Fruit fly (Drosophila melanogaster) whole organism, pupa: ENCODE measurements around the gene CAH4.
A peak's percentile ranks its signal among the peaks of the same experiment; 100 is the strongest.

ENCODE experiments used
- CG10348 ChIP-seq: fragments of 200-800 bp; sonication (Bioruptor generic); IDR thresholded peaks from 2 replicates; pipeline ENCODE4 v1.3.6; 2022; ENCODE audit warnings: missing biosample characterization, missing genetic modification characterization
- CG12605 ChIP-seq: fragments of 200-800 bp; sonication (Bioruptor generic); IDR thresholded peaks from 2 replicates; pipeline ENCODE4 v1.3.6; 2022; ENCODE audit warnings: missing biosample characterization, missing genetic modification characterization
- CG13204 ChIP-seq: fragments of 200-800 bp; sonication (Bioruptor generic); optimal IDR thresholded peaks from 2 replicates; lab custom pipeline; 2018; ENCODE audit warnings: missing biosample characterization, mild to moderate bottlenecking, missing genetic modification characterization, moderate library complexity
- CG14655 ChIP-seq: fragments of 200-800 bp; sonication (Bioruptor generic); optimal IDR thresholded peaks from 3 replicates; lab custom pipeline; 2017; ENCODE audit warnings: mild to moderate bottlenecking, missing biosample characterization, missing genetic modification reagents, missing genetic modification characterization
- CG15710 ChIP-seq: fragments of 200-800 bp; sonication (Bioruptor generic); optimal IDR thresholded peaks from 2 replicates; lab custom pipeline; 2018; ENCODE audit warnings: missing biosample characterization, mild to moderate bottlenecking, missing genetic modification characterization, moderate library complexity
- CG17806 ChIP-seq: fragments of 200-800 bp; sonication (Bioruptor generic); optimal IDR thresholded peaks from 2 replicates; lab custom pipeline; 2018; ENCODE audit warnings: missing biosample characterization, mild to moderate bottlenecking, missing genetic modification characterization, moderate library complexity
- CG32121 ChIP-seq: fragments of 200-800 bp; sonication (Bioruptor generic); IDR thresholded peaks from 2 replicates; pipeline ENCODE4 v1.3.6; 2022; ENCODE audit warnings: missing biosample characterization, missing genetic modification characterization
- CG34367 ChIP-seq: fragments of 200-800 bp; sonication (Bioruptor generic); optimal IDR thresholded peaks from 2 replicates; lab custom pipeline; 2018; ENCODE audit warnings: missing biosample characterization, mild to moderate bottlenecking, missing genetic modification characterization
- CG4496 ChIP-seq: fragments of 200-800 bp; sonication (Bioruptor generic); IDR thresholded peaks from 3 replicates; pipeline ENCODE4 v1.3.6; 2022; ENCODE audit warnings: missing biosample characterization, missing genetic modification characterization
- CG8159 ChIP-seq: fragments of 200-800 bp; sonication (Bioruptor generic); optimal IDR thresholded peaks from 3 replicates; lab custom pipeline; 2018; ENCODE audit warnings: missing biosample characterization, mild to moderate bottlenecking, missing genetic modification characterization, moderate library complexity
- CG8301 ChIP-seq: fragments of 200-800 bp; sonication (Bioruptor generic); optimal IDR thresholded peaks from 2 replicates; lab custom pipeline; 2018; ENCODE audit warnings: missing biosample characterization, mild to moderate bottlenecking, missing genetic modification characterization
- CG9948 ChIP-seq: fragments of 200-800 bp; sonication (Bioruptor generic); optimal IDR thresholded peaks from 2 replicates; lab custom pipeline; 2018; ENCODE audit warnings: missing biosample characterization, mild to moderate bottlenecking, missing genetic modification characterization, moderate library complexity
- D1 ChIP-seq: fragments of 200-800 bp; sonication (Bioruptor generic); optimal IDR thresholded peaks from 2 replicates; lab custom pipeline; 2018; ENCODE audit warnings: missing biosample characterization, mild to moderate bottlenecking, missing genetic modification characterization, moderate library complexity
- EcR ChIP-seq: fragments of 200-800 bp; sonication (Bioruptor generic); optimal IDR thresholded peaks from 3 replicates; lab custom pipeline; 2019; ENCODE audit warnings: missing biosample characterization, missing genetic modification characterization, mild to moderate bottlenecking, moderate library complexity, missing genetic modification reagents
- Ets98B ChIP-seq: fragments of 200-800 bp; sonication (Bioruptor generic); IDR thresholded peaks from 2 replicates; pipeline ENCODE4 v1.3.6; 2022; ENCODE audit warnings: missing biosample characterization, missing genetic modification characterization
- Pif1A ChIP-seq: fragments of 200-800 bp; sonication (Bioruptor generic); optimal IDR thresholded peaks from 3 replicates; lab custom pipeline; 2016; ENCODE audit warnings: missing biosample characterization, missing genetic modification characterization
- Pif1B ChIP-seq: fragments of 200-800 bp; sonication (Bioruptor generic); optimal IDR thresholded peaks from 3 replicates; lab custom pipeline; 2016; ENCODE audit warnings: missing biosample characterization, missing genetic modification characterization
- Snoo ChIP-seq: fragments of 200-800 bp; sonication (Bioruptor generic); optimal IDR thresholded peaks from 3 replicates; lab custom pipeline; 2017; ENCODE audit warnings: missing biosample characterization, mild to moderate bottlenecking, missing genetic modification characterization, inconsistent platforms
- fd96Ca ChIP-seq: fragments of 200-800 bp; sonication (Bioruptor generic); IDR thresholded peaks from 3 replicates; pipeline ENCODE4 v1.3.6; 2022; ENCODE audit warnings: missing biosample characterization, missing genetic modification characterization
- gl ChIP-seq: fragments of 200-800 bp; sonication (Bioruptor generic); optimal IDR thresholded peaks from 2 replicates; lab custom pipeline; 2018; ENCODE audit warnings: missing biosample characterization, mild to moderate bottlenecking, missing genetic modification characterization
- rn ChIP-seq: fragments of 200-800 bp; sonication (Bioruptor generic); IDR thresholded peaks from 2 replicates; pipeline ENCODE4 v1.3.6; 2022; ENCODE audit warnings: missing biosample characterization, missing genetic modification characterization

CAH4 gene

DNA sequence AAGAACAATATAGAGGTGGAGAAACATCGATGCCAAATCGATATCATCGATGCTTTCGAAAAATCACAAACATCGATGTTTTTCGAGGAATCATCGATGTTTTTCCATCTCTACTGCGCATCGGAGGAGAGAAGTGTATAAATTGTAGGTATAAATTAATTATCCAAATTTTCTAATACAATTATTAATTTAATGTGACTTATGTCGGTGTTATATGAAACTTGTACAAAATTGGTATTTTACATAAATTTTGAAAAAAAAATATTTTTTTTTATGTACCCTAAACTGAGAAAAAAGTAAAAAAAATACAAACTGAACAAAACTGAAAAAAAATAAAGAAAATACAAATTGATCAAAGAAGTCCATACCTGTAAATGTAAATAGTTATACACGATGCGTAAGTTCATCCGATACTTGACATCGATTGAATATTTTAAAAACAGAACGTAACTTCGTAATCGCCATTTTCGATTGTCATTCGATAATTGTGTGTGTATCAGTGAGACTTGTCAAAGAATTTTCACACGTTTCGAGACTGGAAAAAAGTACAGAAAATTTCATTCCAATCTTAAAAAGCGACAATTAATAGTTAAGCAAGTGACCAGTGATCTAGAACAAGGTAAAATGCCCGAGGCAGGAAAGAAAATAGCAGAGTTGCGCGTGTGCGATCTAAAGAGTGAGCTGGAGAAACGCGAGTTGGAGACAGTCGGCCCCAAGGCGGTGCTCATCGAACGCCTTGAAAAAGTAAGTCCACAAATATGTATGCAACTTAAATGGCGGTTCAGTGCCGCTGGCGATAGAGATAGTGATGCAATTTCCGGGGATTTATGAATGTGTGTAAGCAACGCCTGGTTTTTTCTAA lies 40.1 kb downstream of the CAH4 start, which contains the start of the genes CG5808 and Saf-B:
Gene CG5808, minus strand, starts transcription at position 15 of the 862 bp plus-strand sequence.
Gene Saf-B, plus strand, starts transcription at position 472 of the 862 bp plus-strand sequence.
- TF ChIP-seq CG10348 (no peak), CG32121 (GFP tag; lab: Robert Waterston, UW) (0 out of 2 replicates have a peak, but pooled peaks have one; percentile 21), CG8301 (tag; lab: Kevin White, UChicago) (no peak), CG9948 (tag; lab: Kevin White, UChicago) (no peak), CG13204 (no peak)

DNA sequence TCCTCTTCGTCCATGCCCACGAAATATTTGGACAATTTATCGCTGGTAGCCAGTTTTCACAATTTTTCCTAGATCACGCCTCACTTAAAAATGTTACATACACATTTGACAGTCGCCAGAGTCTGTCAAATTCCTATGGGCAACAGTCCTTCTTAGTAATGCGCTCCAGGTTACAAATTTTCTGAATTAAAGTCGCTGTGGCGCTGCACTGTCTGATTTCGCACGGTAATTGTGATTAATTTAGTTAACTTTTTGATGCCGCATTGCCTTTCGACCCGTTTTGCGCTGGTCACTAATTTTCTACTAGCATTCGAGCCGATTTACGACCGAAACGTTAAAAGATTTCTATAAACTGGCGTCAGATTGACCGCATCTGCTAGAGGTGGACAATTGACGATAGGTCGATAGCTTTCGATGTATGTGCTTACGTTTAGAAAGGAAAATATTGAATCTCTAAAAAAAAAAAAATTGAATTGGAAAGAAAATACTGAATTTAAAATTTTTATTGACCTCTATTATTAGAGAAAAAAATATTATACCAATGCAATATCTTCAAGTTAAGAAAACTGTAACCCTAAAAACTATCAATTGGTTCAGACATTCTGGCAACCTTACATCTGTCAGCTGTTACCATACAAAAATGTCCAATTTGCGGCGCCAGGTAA lies 43.6 kb downstream of the CAH4 start, which contains the start of the genes lili and CG34150:
Gene lili, minus strand, starts transcription at position 376 of the 665 bp plus-strand sequence.
Gene CG34150, plus strand, starts transcription at position 626 of the 665 bp plus-strand sequence.
- TF ChIP-seq Pif1A (GFP tag; lab: Kevin White, UChicago) (no peak), CG32121 (GFP tag; lab: Robert Waterston, UW) (peak; percentile 28; the same call in 1 of the 2 replicates), CG4496 (GFP tag; lab: Robert Waterston, UW) (peak; percentile 79), CG9948 (tag; lab: Kevin White, UChicago) (peak; percentile 38), EcR (GFP tag; lab: Kevin White, UChicago) (peak; percentile 22), rn (no peak), CG15710 (tag; lab: Kevin White, UChicago) (peak; percentile 60), Snoo (tag; lab: Kevin White, UChicago) (peak; percentile 31), gl (tag; lab: Kevin White, UChicago) (no peak), CG12605 (GFP tag; lab: Robert Waterston, UW) (peak; percentile 27), Ets98B (peak; percentile 38; the same call in 1 of the 2 replicates), CG17806 (tag; lab: Kevin White, UChicago) (peak; percentile 39)

DNA sequence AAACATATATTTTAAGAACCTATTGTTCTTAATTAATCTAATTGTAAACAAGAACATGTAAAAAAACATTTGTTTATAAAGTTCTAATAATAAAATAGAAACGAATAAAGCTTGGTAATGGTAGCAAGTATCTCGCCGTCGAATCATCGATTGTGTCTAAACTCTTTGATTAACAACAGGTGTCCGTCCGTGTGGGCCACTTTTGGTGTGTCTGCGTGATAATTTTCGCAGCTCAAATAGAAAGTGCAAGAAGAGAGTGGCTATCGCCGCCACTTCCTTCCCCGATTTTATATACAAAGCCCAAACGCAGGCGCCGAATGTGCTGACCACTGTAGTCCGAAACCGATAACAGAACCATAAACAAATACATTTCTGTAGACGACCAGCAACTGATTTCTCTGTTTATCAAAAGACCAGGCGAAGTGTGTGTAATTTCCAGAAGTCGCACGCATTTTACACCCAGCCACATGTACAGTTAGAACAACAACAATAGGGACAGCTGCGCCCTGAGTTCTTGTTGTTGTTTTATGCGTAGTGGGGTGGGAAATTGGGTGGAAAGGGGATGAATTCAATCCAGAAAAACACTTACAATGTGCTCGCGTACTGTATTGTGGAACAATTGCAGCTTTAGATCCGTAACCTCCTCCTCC lies 44.2 kb downstream of the CAH4 start:
- TF ChIP-seq CG12605 (GFP tag; lab: Robert Waterston, UW) (peak; percentile 64), CG13204 (no peak)
- TF ChIP-seq, all 21 proteins: peak for 1

DNA sequence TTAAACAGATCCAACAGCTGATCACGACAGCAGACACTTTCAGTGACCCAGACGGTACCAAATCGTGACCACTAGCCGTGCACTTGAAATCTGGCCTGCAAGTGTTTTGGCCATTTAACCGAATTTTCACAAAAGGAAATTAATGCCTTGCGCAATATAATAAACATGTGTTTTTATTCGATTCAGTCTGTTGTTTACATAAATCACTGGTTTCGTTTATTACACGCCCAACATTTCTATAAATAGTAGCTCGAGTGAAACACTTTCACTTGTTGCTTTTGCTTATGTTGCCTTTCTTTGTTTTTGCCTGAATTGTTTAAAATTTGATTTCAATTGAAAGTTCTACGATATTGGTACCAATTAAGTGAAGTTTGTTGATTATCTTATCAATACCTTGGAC lies 45.0 kb downstream of the CAH4 start:
- TF ChIP-seq CG8159 (tag; lab: Kevin White, UChicago) (no peak), Snoo (tag; lab: Kevin White, UChicago) (no peak), CG17806 (tag; lab: Kevin White, UChicago) (no peak), CG15710 (tag; lab: Kevin White, UChicago) (no peak), CG14655 (GFP tag; lab: Kevin White, UChicago) (no peak), Pif1B (GFP tag; lab: Kevin White, UChicago) (no peak), Ets98B (no peak), CG9948 (tag; lab: Kevin White, UChicago) (no peak)
- TF ChIP-seq, all 21 proteins: peak for 0

DNA sequence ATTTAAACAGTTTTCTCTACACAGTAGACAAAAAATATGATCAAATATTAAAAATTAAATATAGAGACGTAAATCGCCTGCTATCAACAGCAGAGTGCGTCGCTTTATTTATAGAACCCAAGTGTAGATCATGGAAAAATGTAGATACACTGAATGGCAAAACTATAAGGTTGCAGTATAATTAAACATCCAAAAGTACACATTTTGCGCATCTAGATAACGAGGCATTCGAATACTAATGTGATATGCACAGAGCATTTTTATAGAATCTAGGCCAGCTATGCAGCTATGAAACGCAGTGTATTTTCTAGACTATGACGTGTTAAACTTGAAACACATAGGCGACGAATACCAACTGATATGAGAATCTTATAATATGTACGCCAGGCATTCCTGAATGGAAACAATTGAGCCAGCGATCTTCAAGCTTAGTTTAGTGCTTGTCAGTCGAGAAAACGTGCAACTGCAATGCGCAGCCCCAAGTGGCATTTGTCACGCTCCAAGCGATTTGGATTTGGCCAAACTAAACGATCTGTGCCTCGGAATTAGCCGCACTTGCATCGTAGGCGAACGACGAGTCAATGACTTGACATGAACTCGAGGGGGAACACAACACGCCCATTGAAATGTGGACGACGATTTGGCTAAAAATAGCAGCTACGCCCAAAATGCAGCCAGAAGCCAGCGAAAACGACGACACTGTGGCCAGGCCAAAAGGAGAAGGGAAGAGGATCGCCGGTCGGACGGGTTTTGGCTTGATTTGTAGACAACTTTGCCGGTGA lies 46.3 kb downstream of the CAH4 start:
- TF ChIP-seq gl (tag; lab: Kevin White, UChicago): peak; percentile 85
- peak; percentile 88 for TF ChIP-seq CG9948 (tag; lab: Kevin White, UChicago)
- peak; percentile 85 for TF ChIP-seq CG10348
- peak; percentile 93 for TF ChIP-seq Pif1B (GFP tag; lab: Kevin White, UChicago)
- TF ChIP-seq CG32121 (GFP tag; lab: Robert Waterston, UW): peak; percentile 93
- no peak for TF ChIP-seq CG13204
- peak; percentile 69 for TF ChIP-seq Snoo (tag; lab: Kevin White, UChicago)
- TF ChIP-seq CG4496 (GFP tag; lab: Robert Waterston, UW): peak; percentile 98
- TF ChIP-seq EcR (GFP tag; lab: Kevin White, UChicago): peak; percentile 95
- TF ChIP-seq CG34367 (tag; lab: Kevin White, UChicago): peak; percentile 92
- peak; percentile 96 for TF ChIP-seq CG14655 (GFP tag; lab: Kevin White, UChicago)
- peak; percentile 88 for TF ChIP-seq CG8159 (tag; lab: Kevin White, UChicago)
- peak; percentile 90 for TF ChIP-seq CG15710 (tag; lab: Kevin White, UChicago)
- TF ChIP-seq Ets98B: peak; percentile 97
- peak; percentile 95 for TF ChIP-seq CG8301 (tag; lab: Kevin White, UChicago)
- TF ChIP-seq CG17806 (tag; lab: Kevin White, UChicago): peak; percentile 92
- TF ChIP-seq Pif1A (GFP tag; lab: Kevin White, UChicago): peak; percentile 93
- TF ChIP-seq CG12605 (GFP tag; lab: Robert Waterston, UW): peak; percentile 94
- peak; percentile 98 for TF ChIP-seq fd96Ca (GFP tag; lab: Robert Waterston, UW)
- TF ChIP-seq D1 (tag; lab: Kevin White, UChicago): no peak
- peak; percentile 89 for TF ChIP-seq rn
- TF ChIP-seq, all 21 proteins: peak for 19
